Worm (Caenorhabditis elegans): ENCODE results near the gene Y53C12A.6.
A peak's percentile ranks its signal among the peaks of the same experiment; 100 is the strongest.

The Y53C12A.6 gene

DNA sequence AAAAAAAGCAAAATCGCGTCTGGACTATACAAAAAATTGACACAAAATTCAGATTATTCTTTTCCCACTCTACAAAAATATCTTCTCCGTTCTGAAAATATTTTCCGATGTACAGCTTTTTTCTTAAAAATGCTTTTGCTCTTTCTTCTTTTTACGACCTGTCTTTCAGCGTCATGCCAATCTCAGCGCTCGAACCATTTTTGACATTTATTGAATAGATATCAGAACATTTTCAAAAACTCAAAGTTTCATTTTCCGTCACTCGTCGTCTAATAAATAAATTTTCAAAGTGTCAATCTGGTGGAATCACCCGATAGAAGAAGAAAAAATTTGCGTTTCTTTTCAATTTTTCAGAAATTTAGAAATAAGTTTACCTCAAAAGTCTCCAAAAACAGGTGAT lies 23.6 kb upstream of the Y53C12A.6 start (continued):
- TF ChIP-seq ztf-7 (tag; optimal IDR thresholded peaks at IDR 0.05) (no peak), tag-97 (GFP tag; IDR thresholded peaks at IDR 0.05) (no peak), unc-62 (GFP tag; optimal IDR thresholded peaks at IDR 0.05 in 1 of 2) (peak in 1 of 2 experiments; percentile 82), unc-62 (tag; optimal IDR thresholded peaks at IDR 0.05) (no peak), php-3 (GFP tag; IDR thresholded peaks at IDR 0.05) (peak; percentile 89), attf-4 (tag; optimal IDR thresholded peaks at IDR 0.05) (no peak), egl-27 (tag; optimal IDR thresholded peaks at IDR 0.05) (no peak), ZK337.2 (GFP tag; IDR thresholded peaks at IDR 0.05) (no peak), ztf-11 (tag; optimal IDR thresholded peaks at IDR 0.05) (no peak), daf-16 (GFP tag; optimal IDR thresholded peaks at IDR 0.05) (no peak), daf-16 (tag; optimal IDR thresholded peaks at IDR 0.05) (peak; percentile 46), Y105C5A.15 (GFP tag; IDR thresholded peaks at IDR 0.05) (no peak), dmd-9 (GFP tag; IDR thresholded peaks at IDR 0.05) (no peak), F26F4.8 (GFP tag; conservative IDR thresholded peaks at IDR 0.05) (no peak), nhr-28 (tag; optimal IDR thresholded peaks at IDR 0.05) (no peak), zfp-2 (tag; optimal IDR thresholded peaks at IDR 0.05) (no peak), nhr-6 (tag; optimal IDR thresholded peaks at IDR 0.05) (no peak), nhr-10 (tag; optimal IDR thresholded peaks at IDR 0.05) (no peak), aha-1 (tag) (peak; percentile 42), pqm-1 (tag; optimal IDR thresholded peaks at IDR 0.05) (no peak), mdt-29 (GFP tag; IDR thresholded peaks at IDR 0.05) (peak; percentile 48; the same call in 1 of the 2 replicates), jun-1 (tag; optimal IDR thresholded peaks at IDR 0.05) (no peak), dmd-6 (GFP tag; IDR thresholded peaks at IDR 0.05) (peak; percentile 91), ceh-20 (GFP tag; IDR thresholded peaks at IDR 0.05) (no peak), vab-7 (GFP tag; IDR thresholded peaks at IDR 0.05) (no peak), hlh-11 (tag; optimal IDR thresholded peaks at IDR 0.05) (peak; percentile 16), hif-1 (tag; optimal IDR thresholded peaks at IDR 0.05) (no peak)

DNA sequence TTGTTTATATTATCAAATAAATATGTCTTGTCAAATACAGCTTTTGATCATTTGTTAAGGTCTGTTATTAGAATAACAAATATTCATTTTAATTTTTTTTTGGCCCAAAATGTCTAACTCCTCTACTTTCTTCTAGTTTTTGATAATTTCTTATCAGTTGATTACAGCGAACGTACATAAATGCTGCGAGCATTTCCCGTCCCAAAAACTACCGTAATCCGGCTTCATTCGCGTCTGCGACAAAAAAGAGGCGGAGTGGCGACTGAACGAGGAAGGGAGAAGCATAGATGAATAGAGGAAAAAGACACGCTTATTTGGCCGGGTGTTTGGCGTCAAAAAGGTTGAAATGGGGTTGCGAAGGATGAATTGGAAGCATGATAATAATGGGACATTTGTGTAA lies 22.7 kb upstream of the Y53C12A.6 start:
- TF ChIP-seq ceh-20 (GFP tag; IDR thresholded peaks at IDR 0.05) (no peak), fos-1 (tag; optimal IDR thresholded peaks at IDR 0.05) (no peak), daf-16 (GFP tag; optimal IDR thresholded peaks at IDR 0.05) (peak in 1 of 2 experiments; percentile 24), daf-16 (tag; optimal IDR thresholded peaks at IDR 0.05) (peak; percentile 87), aha-1 (tag) (peak; percentile 68), lim-7 (GFP tag; IDR thresholded peaks at IDR 0.05) (no peak), pqm-1 (tag; optimal IDR thresholded peaks at IDR 0.05) (peak; percentile 90), hlh-11 (tag; optimal IDR thresholded peaks at IDR 0.05) (peak; percentile 80), nhr-28 (tag; optimal IDR thresholded peaks at IDR 0.05) (peak; percentile 60), zip-11 (GFP tag; IDR thresholded peaks at IDR 0.05) (no peak), madf-9 (GFP tag; conservative IDR thresholded peaks at IDR 0.05) (no peak), nhr-77 (tag; optimal IDR thresholded peaks at IDR 0.05) (peak; percentile 39), ceh-82 (tag; optimal IDR thresholded peaks at IDR 0.05) (no peak), hmg-1.1 (GFP tag; IDR thresholded peaks at IDR 0.05) (0 out of 2 replicates have a peak, but pooled peaks have one; percentile 21), skn-1 (tag; optimal IDR thresholded peaks at IDR 0.05) (no peak), mxl-3 (GFP tag; optimal IDR thresholded peaks at IDR 0.05) (peak; percentile 22), ztf-7 (tag; optimal IDR thresholded peaks at IDR 0.05) (no peak), nhr-10 (tag; optimal IDR thresholded peaks at IDR 0.05) (peak; percentile 52), mdl-1 (tag; optimal IDR thresholded peaks at IDR 0.05) (peak in 1 of 2 experiments; percentile 46), ztf-11 (tag; optimal IDR thresholded peaks at IDR 0.05) (no peak), dve-1 (tag; optimal IDR thresholded peaks at IDR 0.05; ENCODE audit: insufficient read depth) (peak; percentile 88), F26F4.8 (GFP tag; conservative IDR thresholded peaks at IDR 0.05) (no peak), tra-1 (GFP tag; IDR thresholded peaks at IDR 0.05) (0 out of 2 replicates have a peak, but pooled peaks have one; percentile 48), daf-19 (GFP tag; conservative IDR thresholded peaks at IDR 0.05) (no peak), ces-1 (GFP tag; optimal IDR thresholded peaks at IDR 0.05) (no peak), vab-7 (GFP tag; IDR thresholded peaks at IDR 0.05) (no peak), lin-13 (GFP tag; optimal IDR thresholded peaks at IDR 0.05) (no peak), hlh-30 (tag; optimal IDR thresholded peaks at IDR 0.05; ENCODE audit: insufficient read depth) (peak; percentile 14), mxl-2 (GFP tag; conservative IDR thresholded peaks at IDR 0.05) (no peak), ZK546.5 (tag; optimal IDR thresholded peaks at IDR 0.05) (no peak), zag-1 (tag; optimal IDR thresholded peaks at IDR 0.05) (no peak), pha-4 (GFP tag; IDR thresholded peaks at IDR 0.05) (no peak), pha-4 (tag; optimal IDR thresholded peaks at IDR 0.05) (no peak), nhr-11 (tag; optimal IDR thresholded peaks at IDR 0.05) (no peak), lin-29 (GFP tag; IDR thresholded peaks at IDR 0.05) (no peak), lsy-2 (tag; optimal IDR thresholded peaks at IDR 0.05) (peak in 1 of 2 experiments; percentile 81), dmd-6 (GFP tag; IDR thresholded peaks at IDR 0.05) (peak; percentile 73)
